Fruit fly (Drosophila melanogaster) whole organism, adult: ENCODE data around the gene CG12003.
A peak's percentile ranks its signal among the peaks of the same experiment; 100 is the strongest.

ENCODE experiments used
- CG11617 ChIP-seq: fragments of 200-800 bp; sonication (Bioruptor generic); optimal IDR thresholded peaks from 2 replicates; lab custom pipeline; 2017; ENCODE audit warnings: mild to moderate bottlenecking, missing biosample characterization, missing genetic modification reagents, missing genetic modification characterization
- CG12768 ChIP-seq: fragments of 200-800 bp; sonication (Bioruptor generic); optimal IDR thresholded peaks from 2 replicates; lab custom pipeline; 2017; ENCODE audit warnings: missing biosample characterization, missing genetic modification characterization, mild to moderate bottlenecking, moderate library complexity, missing genetic modification reagents
- CG14711 ChIP-seq: fragments of 200-800 bp; sonication (Bioruptor generic); optimal IDR thresholded peaks from 2 replicates; lab custom pipeline; 2018; ENCODE audit warnings: missing biosample characterization, mild to moderate bottlenecking, missing genetic modification characterization, moderate library complexity
- CG1620 ChIP-seq: fragments of 200-800 bp; sonication (Bioruptor generic); optimal IDR thresholded peaks from 2 replicates; lab custom pipeline; 2016; ENCODE audit warnings: missing biosample characterization, missing genetic modification characterization
- CG33017 ChIP-seq: fragments of 200-800 bp; sonication (Bioruptor generic); optimal IDR thresholded peaks from 2 replicates; lab custom pipeline; 2018; ENCODE audit warnings: missing biosample characterization, mild to moderate bottlenecking, missing genetic modification characterization, moderate library complexity
- CG5204 ChIP-seq: fragments of 200-800 bp; sonication (Bioruptor generic); optimal IDR thresholded peaks from 2 replicates; lab custom pipeline; 2016; ENCODE audit warnings: missing biosample characterization, missing genetic modification characterization
- CG7045 ChIP-seq: fragments of 200-800 bp; sonication (Bioruptor generic); optimal IDR thresholded peaks from 2 replicates; lab custom pipeline; 2017; ENCODE audit warnings: missing biosample characterization, mild to moderate bottlenecking, missing genetic modification characterization
- CG7101 ChIP-seq: fragments of 200-800 bp; sonication (Bioruptor generic); optimal IDR thresholded peaks from 2 replicates; lab custom pipeline; 2018; ENCODE audit warnings: missing biosample characterization, mild to moderate bottlenecking, missing genetic modification characterization, moderate library complexity
- Clk ChIP-seq: fragments of 200-800 bp; sonication (Bioruptor generic); optimal IDR thresholded peaks from 2 replicates; lab custom pipeline; 2017; ENCODE audit warnings: missing biosample characterization, missing genetic modification characterization
- Crg-1 ChIP-seq: fragments of 200-800 bp; sonication (Bioruptor generic); optimal IDR thresholded peaks from 2 replicates; lab custom pipeline; 2016; ENCODE audit warnings: missing biosample characterization, missing genetic modification characterization
- Hr96 ChIP-seq: fragments of 200-800 bp; sonication (Bioruptor generic); optimal IDR thresholded peaks from 2 replicates; lab custom pipeline; 2016; ENCODE audit warnings: missing biosample characterization, missing genetic modification characterization
- Mnt ChIP-seq: fragments of 200-800 bp; sonication (Bioruptor generic); optimal IDR thresholded peaks from 2 replicates; lab custom pipeline; 2016; ENCODE audit warnings: missing biosample characterization, mild to moderate bottlenecking, missing genetic modification characterization
- bab1 ChIP-seq: fragments of 200-800 bp; sonication (Bioruptor generic); optimal IDR thresholded peaks from 3 replicates; lab custom pipeline; 2019; ENCODE audit warnings: missing biosample characterization, mild to moderate bottlenecking, missing genetic modification characterization, moderate library complexity
- cic ChIP-seq: fragments of 200-800 bp; sonication (Bioruptor generic); optimal IDR thresholded peaks from 2 replicates; lab custom pipeline; 2017; ENCODE audit warnings: missing biosample characterization, mild to moderate bottlenecking, missing genetic modification characterization, moderate library complexity
- cnc ChIP-seq, 2 experiments: fragments of >200 bp; optimal IDR thresholded peaks; 2 replicates each; lab custom pipeline; 2017
- kay ChIP-seq: fragments of 200-800 bp; sonication (Bioruptor generic); peaks from one replicate; lab custom pipeline; 2016; ENCODE audit warnings: missing biosample characterization, missing genetic modification characterization, borderline replicate concordance
- ovo ChIP-seq: fragments of 200-800 bp; sonication (Bioruptor generic); optimal IDR thresholded peaks from 2 replicates; lab custom pipeline; 2016; ENCODE audit warnings: missing biosample characterization, missing genetic modification characterization
- pad ChIP-seq: fragments of 200-800 bp; sonication (Bioruptor generic); optimal IDR thresholded peaks from 3 replicates; lab custom pipeline; 2017; ENCODE audit warnings: missing biosample characterization, missing genetic modification characterization, mild to moderate bottlenecking, moderate library complexity, missing genetic modification reagents
- tj ChIP-seq: fragments of 200-800 bp; sonication (Bioruptor generic); optimal IDR thresholded peaks from 3 replicates; lab custom pipeline; 2017; ENCODE audit warnings: missing biosample characterization, mild to moderate bottlenecking, missing genetic modification characterization, moderate library complexity
- toe ChIP-seq: fragments of 200-800 bp; sonication (Bioruptor generic); optimal IDR thresholded peaks from 2 replicates; lab custom pipeline; 2016; ENCODE audit warnings: missing biosample characterization, missing genetic modification characterization

CG12003 gene

DNA sequence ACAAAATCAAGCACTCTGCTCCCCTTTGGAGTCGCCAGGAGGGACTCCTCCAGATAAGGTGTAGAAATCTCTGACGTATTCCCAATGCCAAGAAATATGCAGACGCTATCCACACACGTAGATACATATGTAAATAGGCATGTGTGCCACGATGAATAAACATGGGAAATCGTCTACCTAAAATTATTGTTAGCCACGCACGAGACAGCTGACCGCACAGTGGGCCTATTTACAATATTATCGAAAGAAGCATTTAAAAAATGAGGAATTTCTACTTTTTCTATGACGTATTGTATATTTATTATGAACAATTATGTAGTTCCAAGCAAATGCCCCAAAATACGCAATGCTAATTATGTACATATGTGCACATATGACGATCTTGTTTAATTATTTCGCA, 16.0 kb upstream of the CG12003 start:
- no peak for TF ChIP-seq tj (GFP tag; lab: Kevin White, UChicago)

DNA sequence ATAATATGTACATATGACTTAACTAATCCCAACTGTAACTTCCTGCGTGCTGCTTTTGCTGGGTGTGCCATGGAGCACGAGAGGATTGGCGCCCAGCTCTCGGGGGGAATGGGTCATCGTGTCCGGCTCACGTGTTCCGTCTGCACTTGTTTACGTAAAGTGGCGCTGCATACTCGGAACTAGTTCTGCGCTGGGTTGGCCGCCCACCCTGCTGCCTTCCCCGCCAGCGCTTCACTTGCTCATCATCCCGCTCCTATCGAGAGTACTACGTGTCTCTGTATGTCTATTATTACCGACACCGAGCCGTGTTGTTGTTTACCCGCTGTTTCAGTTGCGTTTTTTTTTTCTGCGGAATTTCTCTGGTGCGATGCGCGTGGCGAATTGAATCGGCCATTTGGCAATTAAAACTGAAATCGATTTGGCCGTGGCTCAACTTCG, 15.5 kb upstream of the CG12003 start:
- TF ChIP-seq CG7045 (GFP tag; lab: Kevin White, UChicago): no peak
- no peak for TF ChIP-seq bab1 (GFP tag; lab: Kevin White, UChicago)
- TF ChIP-seq cic (GFP tag; lab: Kevin White, UChicago): peak; percentile 61
- peak; percentile 19 for TF ChIP-seq CG12768 (GFP tag; lab: Kevin White, UChicago)
- TF ChIP-seq CG11617 (GFP tag; lab: Kevin White, UChicago): peak; percentile 28
- peak; percentile 91 for TF ChIP-seq Mnt (GFP tag; lab: Kevin White, UChicago)
- no peak for TF ChIP-seq Clk

dm6 chr3L:1550914-1551313, 14.3 kb upstream of the CG12003 start:
- TF ChIP-seq tj (GFP tag; lab: Kevin White, UChicago) (no peak), kay (GFP tag; lab: Kevin White, UChicago) (no peak), Hr96 (GFP tag; lab: Kevin White, UChicago) (no peak), CG1620 (GFP tag; lab: Kevin White, UChicago) (no peak), toe (GFP tag; lab: Kevin White, UChicago) (no peak), CG33017 (tag; lab: Kevin White, UChicago) (no peak), pad (GFP tag; lab: Kevin White, UChicago) (no peak), CG11617 (GFP tag; lab: Kevin White, UChicago) (no peak), cic (GFP tag; lab: Kevin White, UChicago) (no peak), Clk (no peak), cnc (optimal IDR thresholded peaks at IDR 0.05; lab: Kevin White, UChicago) (no peak), bab1 (GFP tag; lab: Kevin White, UChicago) (no peak), ovo (GFP tag; lab: Kevin White, UChicago) (no peak), Mnt (GFP tag; lab: Kevin White, UChicago) (no peak), Crg-1 (GFP tag; lab: Kevin White, UChicago) (no peak), CG12768 (GFP tag; lab: Kevin White, UChicago) (no peak), CG14711 (tag; lab: Kevin White, UChicago) (no peak), CG7045 (GFP tag; lab: Kevin White, UChicago) (no peak)

DNA sequence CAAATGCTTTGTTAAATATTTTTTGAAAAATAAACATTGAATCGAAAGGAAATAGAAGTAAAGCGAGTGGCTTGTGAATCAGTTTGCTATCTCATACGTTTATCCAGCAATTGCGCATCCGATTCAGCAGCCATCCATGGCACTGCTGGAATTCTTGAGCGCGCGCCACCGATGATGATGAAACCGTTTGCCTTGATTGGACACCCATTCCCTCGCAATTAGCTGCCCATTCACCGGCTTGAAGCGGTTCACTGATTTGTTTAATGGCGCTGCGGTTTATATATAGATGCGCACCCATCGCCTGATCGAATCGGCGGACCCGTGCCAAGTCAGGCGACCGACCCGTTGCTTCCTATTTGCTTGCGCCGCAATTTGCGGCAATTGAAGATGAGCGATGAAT, 12.0 kb upstream of the CG12003 start, which contains the start of gene Pcyt2:
Gene Pcyt2 (plus strand): TSS at position 301 of the 400 bp plus-strand sequence.
- TF ChIP-seq CG7045 (GFP tag; lab: Kevin White, UChicago) (no peak), CG33017 (tag; lab: Kevin White, UChicago) (no peak), pad (GFP tag; lab: Kevin White, UChicago) (no peak), bab1 (GFP tag; lab: Kevin White, UChicago) (no peak), CG5204 (GFP tag; lab: Kevin White, UChicago) (no peak), Clk (no peak), Hr96 (GFP tag; lab: Kevin White, UChicago) (no peak), cnc (optimal IDR thresholded peaks at IDR 0.05; lab: Kevin White, UChicago) (no peak), CG12768 (GFP tag; lab: Kevin White, UChicago) (no peak), toe (GFP tag; lab: Kevin White, UChicago) (no peak), ovo (GFP tag; lab: Kevin White, UChicago) (no peak), cic (GFP tag; lab: Kevin White, UChicago) (no peak), Crg-1 (GFP tag; lab: Kevin White, UChicago) (no peak), CG14711 (tag; lab: Kevin White, UChicago) (no peak)

- TF ChIP-seq Hr96 (GFP tag; lab: Kevin White, UChicago) (peak; percentile 83), toe (GFP tag; lab: Kevin White, UChicago) (peak; percentile 94), CG12768 (GFP tag; lab: Kevin White, UChicago) (peak; percentile 95), CG14711 (tag; lab: Kevin White, UChicago) (peak; percentile 83), cic (GFP tag; lab: Kevin White, UChicago) (peak; percentile 66), CG7101 (tag; lab: Kevin White, UChicago) (peak; percentile 93), CG11617 (GFP tag; lab: Kevin White, UChicago) (peak; percentile 95), CG1620 (GFP tag; lab: Kevin White, UChicago) (peak; percentile 90), Clk (peak; percentile 93), Crg-1 (GFP tag; lab: Kevin White, UChicago) (peak; percentile 93), CG5204 (GFP tag; lab: Kevin White, UChicago) (no peak), cnc (optimal IDR thresholded peaks at IDR 0.05; lab: Kevin White, UChicago) (no peak), kay (GFP tag; lab: Kevin White, UChicago) (no peak), CG7045 (GFP tag; lab: Kevin White, UChicago) (peak; percentile 89), CG33017 (tag; lab: Kevin White, UChicago) (peak; percentile 86), bab1 (GFP tag; lab: Kevin White, UChicago) (peak; percentile 91), ovo (GFP tag; lab: Kevin White, UChicago) (peak; percentile 86), Mnt (GFP tag; lab: Kevin White, UChicago) (peak; percentile 92), tj (GFP tag; lab: Kevin White, UChicago) (peak; percentile 84), pad (GFP tag; lab: Kevin White, UChicago) (peak; percentile 83)
These were observed 6.9 kb upstream of the CG12003 start, which contains the start of the genes Pex10 and CG12099 for dm6 chr3L:1558178-1558788. TSS of gene Pex10 (plus strand) at chr3L:1558228. TSS of gene CG12099 (minus strand) at chr3L:1558484.
